Fruit fly (Drosophila melanogaster): ENCODE results near the gene Zmynd8.
A peak's percentile ranks its signal among the peaks of the same experiment; 100 is the strongest.

Zmynd8 gene

DNA sequence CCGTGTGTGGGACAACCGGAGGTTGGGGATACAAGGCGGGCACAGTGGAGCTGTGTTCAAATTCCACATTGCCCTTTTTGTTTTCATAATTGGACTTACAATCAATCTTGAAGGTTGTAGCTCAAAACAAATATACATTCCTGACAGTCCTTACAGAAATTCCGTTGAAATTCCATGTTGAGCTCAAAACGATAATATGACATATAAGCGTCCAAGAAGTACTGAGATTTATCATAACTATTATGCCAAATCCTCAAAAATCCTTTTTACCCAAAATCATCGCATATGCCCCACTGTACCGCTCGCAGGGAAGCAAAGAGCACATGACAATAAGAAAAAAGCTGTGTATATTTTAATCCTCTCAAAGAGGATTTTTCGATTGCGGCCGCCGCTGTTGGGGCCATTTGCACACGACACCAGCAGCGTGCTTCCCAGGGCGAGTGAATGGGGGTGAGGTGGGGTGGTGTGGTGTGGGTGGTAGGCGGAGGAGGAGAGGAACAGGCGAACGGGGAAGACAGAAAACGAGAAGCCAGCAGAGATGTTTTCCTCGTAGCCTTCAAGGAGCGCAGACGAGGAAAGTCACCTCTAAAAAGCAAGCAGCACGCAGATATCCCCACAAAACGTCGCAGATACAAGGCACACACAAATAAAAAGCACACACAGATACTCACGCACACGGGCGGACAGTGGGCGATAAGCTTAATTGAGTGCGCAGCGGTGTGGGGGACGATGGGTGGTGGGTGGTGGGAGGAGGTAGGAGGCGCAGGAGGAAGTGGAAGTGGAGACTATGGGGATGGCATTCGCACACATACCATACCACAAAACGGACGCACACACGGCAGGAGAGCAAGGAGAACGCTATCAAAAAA is 48.3 kb downstream of the Zmynd8 start (continued):
- TF ChIP-seq CG12219 (GFP tag; optimal IDR thresholded peaks at IDR 0.05) (peak; percentile 50), CG12155 (GFP tag; optimal IDR thresholded peaks at IDR 0.05) (peak; percentile 40), trh (GFP tag; optimal IDR thresholded peaks at IDR 0.05) (no peak), Six4 (GFP tag; optimal IDR thresholded peaks at IDR 0.05) (no peak), so (GFP tag; IDR thresholded peaks at IDR 0.05) (0 out of 3 replicates have a peak, but pooled peaks have one; percentile 19), CG11560 (tag; IDR thresholded peaks at IDR 0.05) (no peak), p53 (GFP tag; optimal IDR thresholded peaks at IDR 0.05) (no peak), chif (GFP tag; optimal IDR thresholded peaks at IDR 0.05) (peak; percentile 36 to 56)

DNA sequence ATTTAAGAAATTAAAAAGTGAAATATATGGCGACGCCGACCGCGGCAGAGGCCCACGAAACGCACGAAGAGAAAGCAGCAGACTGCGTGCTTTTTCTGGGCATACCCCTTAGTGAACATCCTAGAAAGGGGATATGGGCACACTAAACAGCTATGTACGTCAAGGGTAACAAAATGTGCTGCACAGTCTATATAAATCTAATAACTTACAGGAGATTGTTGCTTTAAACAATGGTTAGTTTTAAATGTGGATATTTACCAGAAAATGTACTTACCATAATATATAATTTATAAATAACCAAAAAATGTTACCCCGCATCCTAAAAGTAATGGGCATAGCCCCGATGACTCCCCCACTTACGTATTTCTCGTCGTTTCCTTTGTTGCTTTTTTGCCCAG is 48.9 kb downstream of the Zmynd8 start:
- TF ChIP-seq slp2 (GFP tag; optimal IDR thresholded peaks at IDR 0.05): no peak
- no peak for TF ChIP-seq so (GFP tag; IDR thresholded peaks at IDR 0.05)
- no peak for TF ChIP-seq CG9727 (GFP tag; optimal IDR thresholded peaks at IDR 0.05)
- no peak for TF ChIP-seq Meics (GFP tag; optimal IDR thresholded peaks at IDR 0.05)
- peak; percentile 22; the same call in 1 of the 2 replicates for TF ChIP-seq sisA (GFP tag; IDR thresholded peaks at IDR 0.05)
- no peak for TF ChIP-seq CG14710 (tag; optimal IDR thresholded peaks at IDR 0.05)
- TF ChIP-seq CG2889 (GFP tag; IDR thresholded peaks at IDR 0.05): no peak
- peak; percentile 15 for TF ChIP-seq dmrt99B (tag; optimal IDR thresholded peaks at IDR 0.05)
- no peak for TF ChIP-seq CG2116 (GFP tag; optimal IDR thresholded peaks at IDR 0.05)
- TF ChIP-seq CG4730 (GFP tag; IDR thresholded peaks at IDR 0.05): 0 out of 2 replicates have a peak, but pooled peaks have one; percentile 23
- TF ChIP-seq Ssrp (tag; optimal IDR thresholded peaks at IDR 0.05): peak; percentile 10
- no peak for TF ChIP-seq salm (tag; optimal IDR thresholded peaks at IDR 0.05)
- peak; percentile 21 for TF ChIP-seq CG2712 (tag; optimal IDR thresholded peaks at IDR 0.05)
- 0 out of 3 replicates have a peak, but pooled peaks have one; percentile 25 for TF ChIP-seq CG17361 (GFP tag; IDR thresholded peaks at IDR 0.05)
- peak; percentile 14; the same call in 1 of the 2 replicates for TF ChIP-seq ranshi (GFP tag; IDR thresholded peaks at IDR 0.05)
- no peak for TF ChIP-seq CG6254 (GFP tag; optimal IDR thresholded peaks at IDR 0.05)
- TF ChIP-seq her (GFP tag; optimal IDR thresholded peaks at IDR 0.05): no peak
- TF ChIP-seq CoRest (tag; optimal IDR thresholded peaks at IDR 0.05): peak; percentile 10
- TF ChIP-seq prd (optimal IDR thresholded peaks at IDR 0.05): no peak
- peak; percentile 35; the same call in 1 of the 3 replicates for TF ChIP-seq prd (GFP tag; IDR thresholded peaks at IDR 0.05)
- peak; percentile 26 for TF ChIP-seq Sox102F (GFP tag; optimal IDR thresholded peaks at IDR 0.05)
- no peak for TF ChIP-seq tin (GFP tag; optimal IDR thresholded peaks at IDR 0.05)
- peak; percentile 34 for TF ChIP-seq CG3281 (GFP tag; optimal IDR thresholded peaks at IDR 0.05)
- TF ChIP-seq fd96Cb (tag; optimal IDR thresholded peaks at IDR 0.05): peak; percentile 24
- TF ChIP-seq tup (GFP tag; optimal IDR thresholded peaks at IDR 0.05): no peak
- TF ChIP-seq row (GFP tag; IDR thresholded peaks at IDR 0.05): peak; percentile 43; the same call in 1 of the 3 replicates
- no peak for TF ChIP-seq fd102C (GFP tag; optimal IDR thresholded peaks at IDR 0.05)
- no peak for TF ChIP-seq Sox100B (GFP tag; optimal IDR thresholded peaks at IDR 0.05)
- TF ChIP-seq CG2120 (GFP tag; optimal IDR thresholded peaks at IDR 0.05): no peak
- peak; percentile 11; the same call in 1 of the 2 replicates for TF ChIP-seq Ptx1 (GFP tag; IDR thresholded peaks at IDR 0.05)
- TF ChIP-seq NFAT (GFP tag; IDR thresholded peaks at IDR 0.05): 0 out of 2 replicates have a peak, but pooled peaks have one; percentile 4
- TF ChIP-seq Oli (tag; optimal IDR thresholded peaks at IDR 0.05): peak; percentile 15
- no peak for TF ChIP-seq CG3726 (GFP tag; IDR thresholded peaks at IDR 0.05)
- TF ChIP-seq nau (GFP tag; optimal IDR thresholded peaks at IDR 0.05): no peak
- TF ChIP-seq bcd (GFP tag; optimal IDR thresholded peaks at IDR 0.05): peak; percentile 8
- TF ChIP-seq tll (GFP tag; optimal IDR thresholded peaks at IDR 0.05): no peak
- TF ChIP-seq oc (tag; optimal IDR thresholded peaks at IDR 0.05): no peak
- TF ChIP-seq CG17912 (GFP tag; optimal IDR thresholded peaks at IDR 0.05): no peak
- TF ChIP-seq CG12744 (GFP tag; optimal IDR thresholded peaks at IDR 0.05): no peak
- TF ChIP-seq ewg (GFP tag; optimal IDR thresholded peaks at IDR 0.05): peak; percentile 2

Data from whole organism, embryonic.